Worm (Caenorhabditis elegans): Measurements from ENCODE around the gene srbc-67.
"Not testable (repeated sequence)": the region's sequence is repeated elsewhere in the genome, so short reads cannot be mapped to it uniquely, and the experiment has no call there.

Gene srbc-67

ce11 chrV:3526882-3527281 lies 14.1 kb downstream of the srbc-67 start, which contains the start of gene str-260:
Gene str-260 (plus strand): TSS chrV:3527182.
- TF ChIP-seq sea-1 (GFP tag; conservative IDR thresholded peaks at IDR 0.05) = no peak
- TF ChIP-seq scrt-1 (GFP tag; IDR thresholded peaks at IDR 0.05) = no peak
- no peak for TF ChIP-seq pes-1 (GFP tag; IDR thresholded peaks at IDR 0.05)
- TF ChIP-seq hmg-4 (GFP tag; optimal IDR thresholded peaks at IDR 0.05) = no peak

- TF ChIP-seq F13C5.2 (tag; optimal IDR thresholded peaks at IDR 0.05) (no peak), tbx-11 (GFP tag; IDR thresholded peaks at IDR 0.05) (no peak), ceh-36 (tag; optimal IDR thresholded peaks at IDR 0.05) (no peak), ceh-13 (GFP tag; optimal IDR thresholded peaks at IDR 0.05) (no peak), hmbx-1 (tag; optimal IDR thresholded peaks at IDR 0.05) (no peak), ama-1 (optimal IDR thresholded peaks at IDR 0.05) (no peak), hmg-4 (GFP tag; optimal IDR thresholded peaks at IDR 0.05) (no peak), aly-1 (tag; optimal IDR thresholded peaks at IDR 0.05) (no peak), ets-7 (tag; optimal IDR thresholded peaks at IDR 0.05) (no peak), B0310.2 (tag; optimal IDR thresholded peaks at IDR 0.05) (no peak), flt-1 (GFP tag; IDR thresholded peaks at IDR 0.05) (no peak), sea-1 (GFP tag; conservative IDR thresholded peaks at IDR 0.05) (no peak), pes-1 (GFP tag; IDR thresholded peaks at IDR 0.05) (no peak), scrt-1 (GFP tag; IDR thresholded peaks at IDR 0.05) (no peak)
Measured at ce11 chrV:3524970-3525369, 16.0 kb downstream of the srbc-67 start, which contains the start of gene T24A6.7. Gene T24A6.7 (plus strand): TSS chrV:3525270.

ce11 chrV:3523262-3523661 lies 17.8 kb downstream of the srbc-67 start, which contains the start of gene irg-1:
Gene irg-1 (plus strand): TSS chrV:3523587.
- TF ChIP-seq hmbx-1 (tag; optimal IDR thresholded peaks at IDR 0.05) (no peak), tbx-11 (GFP tag; IDR thresholded peaks at IDR 0.05) (no peak), flt-1 (GFP tag; IDR thresholded peaks at IDR 0.05) (no peak), B0310.2 (tag; optimal IDR thresholded peaks at IDR 0.05) (no peak), ama-1 (optimal IDR thresholded peaks at IDR 0.05) (no peak), scrt-1 (GFP tag; IDR thresholded peaks at IDR 0.05) (no peak), tra-4 (tag; optimal IDR thresholded peaks at IDR 0.05) (no peak)

- TF ChIP-seq ama-1 (optimal IDR thresholded peaks at IDR 0.05) (no peak), hmg-4 (GFP tag; optimal IDR thresholded peaks at IDR 0.05) (no peak), ceh-13 (GFP tag; optimal IDR thresholded peaks at IDR 0.05) (no peak), B0310.2 (tag; optimal IDR thresholded peaks at IDR 0.05) (no peak), aly-1 (tag; optimal IDR thresholded peaks at IDR 0.05) (no peak), pes-1 (GFP tag; IDR thresholded peaks at IDR 0.05) (no peak), tra-4 (tag; optimal IDR thresholded peaks at IDR 0.05) (no peak), sea-1 (GFP tag; conservative IDR thresholded peaks at IDR 0.05) (no peak), ets-7 (tag; optimal IDR thresholded peaks at IDR 0.05) (no peak), hmbx-1 (tag; optimal IDR thresholded peaks at IDR 0.05) (no peak), flt-1 (GFP tag; IDR thresholded peaks at IDR 0.05) (no peak), ceh-36 (tag; optimal IDR thresholded peaks at IDR 0.05) (no peak), scrt-1 (GFP tag; IDR thresholded peaks at IDR 0.05) (no peak)
Measured at ce11 chrV:3517889-3518288, 23.1 kb downstream of the srbc-67 start, which contains the start of gene str-227. Gene str-227 (plus strand): TSS chrV:3518189.

ce11 chrV:3512381-3512780 lies 28.6 kb downstream of the srbc-67 start, which contains the start of gene str-226:
Gene str-226 (plus strand): TSS chrV:3512681.
- TF ChIP-seq ceh-13 (GFP tag; optimal IDR thresholded peaks at IDR 0.05) (no peak), aly-1 (tag; optimal IDR thresholded peaks at IDR 0.05) (no peak), pes-1 (GFP tag; IDR thresholded peaks at IDR 0.05) (no peak), F13C5.2 (tag; optimal IDR thresholded peaks at IDR 0.05) (no peak), hmg-4 (GFP tag; optimal IDR thresholded peaks at IDR 0.05) (no peak)

ce11 chrV:3509878-3510277 lies 31.1 kb downstream of the srbc-67 start, which contains the start of gene str-228:
Gene str-228 (plus strand): TSS chrV:3510178.
- TF ChIP-seq aly-1 (tag; optimal IDR thresholded peaks at IDR 0.05) = no peak
- TF ChIP-seq flt-1 (GFP tag; IDR thresholded peaks at IDR 0.05) = no peak
- TF ChIP-seq F13C5.2 (tag; optimal IDR thresholded peaks at IDR 0.05) = no peak
- TF ChIP-seq sea-1 (GFP tag; conservative IDR thresholded peaks at IDR 0.05) = no peak
- TF ChIP-seq ama-1 (optimal IDR thresholded peaks at IDR 0.05) = no peak
- TF ChIP-seq ets-7 (tag; optimal IDR thresholded peaks at IDR 0.05) = no peak
- TF ChIP-seq ceh-36 (tag; optimal IDR thresholded peaks at IDR 0.05) = no peak
- TF ChIP-seq ceh-13 (GFP tag; optimal IDR thresholded peaks at IDR 0.05) = no peak
- TF ChIP-seq hnd-1 (tag; optimal IDR thresholded peaks at IDR 0.05) = no peak
- no peak for TF ChIP-seq B0310.2 (tag; optimal IDR thresholded peaks at IDR 0.05)
- no peak for TF ChIP-seq tbx-37 (GFP tag; conservative IDR thresholded peaks at IDR 0.05)
- TF ChIP-seq scrt-1 (GFP tag; IDR thresholded peaks at IDR 0.05) = no peak
- no peak for TF ChIP-seq tbx-11 (GFP tag; IDR thresholded peaks at IDR 0.05)
- TF ChIP-seq pes-1 (GFP tag; IDR thresholded peaks at IDR 0.05) = no peak
- no peak for TF ChIP-seq hmbx-1 (tag; optimal IDR thresholded peaks at IDR 0.05)

- no peak for TF ChIP-seq ceh-13 (GFP tag; optimal IDR thresholded peaks at IDR 0.05)
- no peak for TF ChIP-seq scrt-1 (GFP tag; IDR thresholded peaks at IDR 0.05)
- TF ChIP-seq flt-1 (GFP tag; IDR thresholded peaks at IDR 0.05) = no peak
- TF ChIP-seq hmg-4 (GFP tag; optimal IDR thresholded peaks at IDR 0.05) = no peak
- no peak for TF ChIP-seq tra-4 (tag; optimal IDR thresholded peaks at IDR 0.05)
- TF ChIP-seq aly-1 (tag; optimal IDR thresholded peaks at IDR 0.05) = no peak
- TF ChIP-seq F13C5.2 (tag; optimal IDR thresholded peaks at IDR 0.05) = no peak
- TF ChIP-seq hnd-1 (tag; optimal IDR thresholded peaks at IDR 0.05) = no peak
- TF ChIP-seq B0310.2 (tag; optimal IDR thresholded peaks at IDR 0.05) = no peak
- TF ChIP-seq pes-1 (GFP tag; IDR thresholded peaks at IDR 0.05) = no peak
- TF ChIP-seq ets-7 (tag; optimal IDR thresholded peaks at IDR 0.05) = no peak
- no peak for TF ChIP-seq ceh-36 (tag; optimal IDR thresholded peaks at IDR 0.05)
- no peak for TF ChIP-seq sea-1 (GFP tag; conservative IDR thresholded peaks at IDR 0.05)
- TF ChIP-seq tbx-37 (GFP tag; conservative IDR thresholded peaks at IDR 0.05) = no peak
- no peak for TF ChIP-seq ama-1 (optimal IDR thresholded peaks at IDR 0.05)
- TF ChIP-seq tbx-11 (GFP tag; IDR thresholded peaks at IDR 0.05) = no peak
- no peak for TF ChIP-seq hmbx-1 (tag; optimal IDR thresholded peaks at IDR 0.05)
Measured at ce11 chrV:3507691-3508090, 33.3 kb downstream of the srbc-67 start, which contains the start of gene str-225. Gene str-225 (plus strand): TSS chrV:3507822.

ce11 chrV:3506252-3506651 lies 34.8 kb downstream of the srbc-67 start, which contains the start of gene ugt-64:
Gene ugt-64 (minus strand): TSS chrV:3506352.
- TF ChIP-seq tbx-11 (GFP tag; IDR thresholded peaks at IDR 0.05); tbx-37 (GFP tag; conservative IDR thresholded peaks at IDR 0.05); hnd-1 (tag; optimal IDR thresholded peaks at IDR 0.05): not testable (repeated sequence)

Measured in whole organism, early embryonic.